Worm (Caenorhabditis elegans): ENCODE measurements around the gene sra-13.

Gene sra-13

DNA sequence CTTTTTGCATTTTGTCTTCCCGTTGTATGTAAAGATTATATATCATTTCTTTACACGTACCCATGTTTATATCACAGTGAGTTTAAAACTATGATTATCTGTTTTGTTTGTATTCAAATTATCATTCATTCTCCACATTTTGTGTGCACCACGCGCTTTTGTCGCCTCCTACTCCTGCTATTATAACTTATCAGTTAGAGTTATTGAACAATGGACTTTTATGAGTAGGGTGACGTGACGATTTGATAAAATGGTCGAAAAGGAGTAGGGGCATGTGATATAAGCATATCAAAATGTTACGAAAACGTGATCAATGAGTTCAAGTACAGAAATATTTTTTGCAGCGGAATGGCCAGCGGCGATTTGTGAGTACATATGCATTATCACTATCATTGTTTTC is 24.6 kb upstream of the sra-13 start:
- TF ChIP-seq nfya-1 (tag; optimal IDR thresholded peaks at IDR 0.05; ENCODE audit: borderline replicate concordance, insufficient read depth) (no peak), dpff-1 (tag; optimal IDR thresholded peaks at IDR 0.05) (no peak), atf-7 (tag; optimal IDR thresholded peaks at IDR 0.05) (peak; percentile 78), ztf-22 (GFP tag; optimal IDR thresholded peaks at IDR 0.05) (peak; percentile 34), tbx-9 (tag; optimal IDR thresholded peaks at IDR 0.05; ENCODE audit: borderline replicate concordance) (no peak), nhr-80 (tag; optimal IDR thresholded peaks at IDR 0.05) (peak; percentile 89), Y56A3A.18 (GFP tag; IDR thresholded peaks at IDR 0.05) (no peak), ama-1 (optimal IDR thresholded peaks at IDR 0.05) (no peak), ama-1 (GFP tag; optimal IDR thresholded peaks at IDR 0.05) (no peak), snpc-3.4 (tag; optimal IDR thresholded peaks at IDR 0.05) (no peak), B0019.2 (GFP tag; conservative IDR thresholded peaks at IDR 0.05) (no peak), pha-4 (tag; optimal IDR thresholded peaks at IDR 0.05) (peak; percentile 83), unc-62 (GFP tag; optimal IDR thresholded peaks at IDR 0.05) (peak; percentile 57), ztf-28 (GFP tag; IDR thresholded peaks at IDR 0.05) (no peak), lin-26 (GFP tag; IDR thresholded peaks at IDR 0.05) (no peak), ztf-18 (tag; optimal IDR thresholded peaks at IDR 0.05) (no peak), lin-35 (GFP tag; optimal IDR thresholded peaks at IDR 0.05) (no peak)

DNA sequence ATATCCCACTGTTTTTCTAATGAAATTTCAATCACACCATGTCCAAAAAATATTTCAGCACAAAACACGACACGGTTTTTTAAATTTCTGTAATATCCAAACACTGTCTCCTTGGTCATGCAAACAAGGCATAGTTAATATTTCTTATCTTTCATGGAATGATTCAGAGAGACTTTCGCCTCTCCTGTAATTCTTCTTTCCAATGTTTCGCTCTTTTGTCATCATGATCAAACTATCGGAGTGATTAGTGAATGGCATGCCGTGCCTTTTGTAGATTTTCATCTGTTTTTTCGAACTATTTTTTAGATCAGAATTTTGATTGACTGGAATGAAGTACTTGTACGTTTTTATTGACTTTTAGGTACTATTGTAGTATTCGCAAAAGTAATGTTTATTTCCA is 23.1 kb upstream of the sra-13 start:
- TF ChIP-seq D2030.7 (GFP tag; IDR thresholded peaks at IDR 0.05), result no peak
- TF ChIP-seq atf-7 (tag; optimal IDR thresholded peaks at IDR 0.05), result peak; percentile 9
- peak; percentile 93 for TF ChIP-seq nhr-80 (tag; optimal IDR thresholded peaks at IDR 0.05)

- TF ChIP-seq nhr-80 (tag; optimal IDR thresholded peaks at IDR 0.05) (peak; percentile 6), bed-2 (GFP tag; IDR thresholded peaks at IDR 0.05) (no peak)
These were observed 21.9 kb upstream of the sra-13 start for ce11 chrII:8385561-8385960.

DNA sequence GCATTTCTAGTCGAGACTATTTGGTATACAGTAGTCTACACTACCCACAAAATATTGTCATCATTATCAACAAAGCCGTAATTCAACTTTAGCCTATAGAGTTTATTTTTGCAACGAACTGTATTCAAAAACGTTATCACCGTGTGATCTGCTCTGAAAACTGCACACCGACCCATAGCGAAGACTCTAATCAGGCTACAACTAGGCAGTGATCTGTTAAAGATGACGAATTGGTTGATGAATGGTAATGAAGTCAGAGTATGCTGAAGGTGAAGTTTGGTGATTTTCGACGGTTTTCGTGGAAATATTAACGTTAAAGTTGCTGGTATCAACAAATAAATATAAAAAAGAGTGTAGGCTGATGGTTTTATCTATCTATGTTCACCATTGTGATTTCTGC is 20.6 kb upstream of the sra-13 start:
- no peak for TF ChIP-seq F57C9.4 (tag; optimal IDR thresholded peaks at IDR 0.05)
- no peak for TF ChIP-seq Y56A3A.18 (GFP tag; IDR thresholded peaks at IDR 0.05)
- no peak for TF ChIP-seq zim-3 (tag; optimal IDR thresholded peaks at IDR 0.05)
- peak; percentile 32; the same call in 1 of the 2 replicates for TF ChIP-seq dox-1 (GFP tag; IDR thresholded peaks at IDR 0.05)
- TF ChIP-seq atf-7 (tag; optimal IDR thresholded peaks at IDR 0.05), result peak; percentile 76
- peak; percentile 74 for TF ChIP-seq nhr-80 (tag; optimal IDR thresholded peaks at IDR 0.05)
- no peak for TF ChIP-seq zfh-2 (GFP tag; conservative IDR thresholded peaks at IDR 0.05)
- no peak for TF ChIP-seq lin-54 (GFP tag; optimal IDR thresholded peaks at IDR 0.05)

DNA sequence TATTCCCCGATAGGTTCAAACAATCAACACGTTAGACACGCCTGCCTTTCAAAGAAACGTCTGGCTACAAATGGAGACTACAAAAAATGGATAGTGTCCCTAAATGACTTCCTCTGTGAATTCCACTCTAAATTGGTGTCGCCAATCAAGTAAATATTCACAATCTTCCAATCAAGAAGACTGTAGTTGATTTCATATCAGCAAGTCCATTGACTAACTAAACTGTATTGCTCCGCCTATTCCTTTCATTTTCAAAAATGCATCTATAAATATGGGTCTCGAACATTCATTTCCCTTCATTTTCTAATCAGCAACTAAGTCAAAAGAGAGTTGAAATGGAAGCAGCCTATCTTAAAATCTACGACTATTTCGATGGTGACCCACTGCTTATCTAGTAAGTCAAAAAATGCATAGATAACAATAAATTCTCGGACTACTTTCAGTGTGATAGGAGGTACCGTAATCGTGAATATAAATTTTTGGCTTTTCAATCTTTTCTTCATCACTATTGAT is 19.4 kb upstream of the sra-13 start, which contains the start of gene drd-1:
Gene drd-1 (plus strand): TSS at position 51 of the 513 bp plus-strand sequence.
- TF ChIP-seq B0336.3 (GFP tag; IDR thresholded peaks at IDR 0.05) (0 out of 2 replicates have a peak, but pooled peaks have one; percentile 25), atf-7 (tag; optimal IDR thresholded peaks at IDR 0.05) (peak; percentile 57), let-607 (tag; optimal IDR thresholded peaks at IDR 0.05) (peak in 1 of 2 experiments; percentile 40), nfyb-1 (GFP tag; IDR thresholded peaks at IDR 0.05) (0 out of 2 replicates have a peak, but pooled peaks have one; percentile 27), ceh-40 (GFP tag; IDR thresholded peaks at IDR 0.05) (no peak), ets-4 (GFP tag; optimal IDR thresholded peaks at IDR 0.05) (peak; percentile 73), lir-1 (GFP tag; conservative IDR thresholded peaks at IDR 0.05) (no peak), Y53G8AR.9 (GFP tag; conservative IDR thresholded peaks at IDR 0.05) (no peak), lin-40 (tag; optimal IDR thresholded peaks at IDR 0.05) (peak; percentile 2), madf-8 (GFP tag; conservative IDR thresholded peaks at IDR 0.05) (no peak), hlh-12 (tag; optimal IDR thresholded peaks at IDR 0.05) (no peak), aptf-3 (GFP tag; IDR thresholded peaks at IDR 0.05) (no peak), dox-1 (GFP tag; IDR thresholded peaks at IDR 0.05) (no peak), nhr-90 (tag; optimal IDR thresholded peaks at IDR 0.05) (peak; percentile 27), ztf-3 (GFP tag; optimal IDR thresholded peaks at IDR 0.05) (no peak), ztf-22 (GFP tag; optimal IDR thresholded peaks at IDR 0.05) (peak; percentile 69), nhr-179 (tag; optimal IDR thresholded peaks at IDR 0.05) (no peak), dpff-1 (tag; optimal IDR thresholded peaks at IDR 0.05) (no peak), nhr-80 (tag; optimal IDR thresholded peaks at IDR 0.05) (peak; percentile 96), F22D6.2 (tag; optimal IDR thresholded peaks at IDR 0.05) (peak; percentile 24), K12H6.12 (tag; optimal IDR thresholded peaks at IDR 0.05) (no peak), C17E4.6 (GFP tag; IDR thresholded peaks at IDR 0.05) (no peak), Y95B8A.8 (GFP tag; IDR thresholded peaks at IDR 0.05) (no peak)

Data from whole organism, young adult.